Worm (Caenorhabditis elegans) whole organism, late embryonic: ENCODE data around the gene nspc-18.

Experiments
- C08G9.2 ChIP-seq: sonication (generic microtip); optimal IDR thresholded peaks from 2 replicates; lab custom pipeline; 2016; ENCODE audit warnings: mild to moderate bottlenecking, missing genetic modification characterization, moderate library complexity, missing compliant biosample characterization
- F13H6.1 ChIP-seq: sonication (generic microtip); optimal IDR thresholded peaks from 2 replicates; lab custom pipeline; 2016; ENCODE audit warnings: missing genetic modification characterization, missing compliant biosample characterization
- fkh-6 ChIP-seq: sonication (generic microtip); optimal IDR thresholded peaks from 2 replicates; lab custom pipeline; 2016; ENCODE audit warnings: missing genetic modification characterization, missing compliant biosample characterization
- nhr-232 ChIP-seq: sonication (generic microtip); optimal IDR thresholded peaks from 2 replicates; lab custom pipeline; 2016; ENCODE audit warnings: missing genetic modification characterization, missing compliant biosample characterization
- pros-1 ChIP-seq: fragments of 150-350 bp; optimal IDR thresholded peaks from 2 replicates; lab custom pipeline; 2014; ENCODE audit warnings: missing biosample characterization, missing genetic modification reagents, missing genetic modification characterization

The nspc-18 gene

ce11 chrX:14477338-14477737 lies 50.1 kb downstream of the nspc-18 start:
- TF ChIP-seq fkh-6 (tag; lab: Kevin White, UChicago) (no peak), C08G9.2 (tag; lab: Kevin White, UChicago) (no peak), nhr-232 (tag; lab: Kevin White, UChicago) (no peak), F13H6.1 (no peak), pros-1 (no peak)
